Fruit fly (Drosophila melanogaster) whole organism, adult: ENCODE results near the gene CG45486.
"Not testable (repeated sequence)": the region's sequence is repeated elsewhere in the genome, so short reads cannot be mapped to it uniquely, and the experiment has no call there.

Experiments used
- Clk ChIP-seq: fragments of 200-800 bp; sonication (Bioruptor generic); optimal IDR thresholded peaks from 2 replicates; lab custom pipeline; 2017; ENCODE audit warnings: missing biosample characterization, missing genetic modification characterization
- pad ChIP-seq: fragments of 200-800 bp; sonication (Bioruptor generic); optimal IDR thresholded peaks from 3 replicates; lab custom pipeline; 2017; ENCODE audit warnings: missing biosample characterization, missing genetic modification characterization, mild to moderate bottlenecking, moderate library complexity, missing genetic modification reagents
- tj ChIP-seq: fragments of 200-800 bp; sonication (Bioruptor generic); optimal IDR thresholded peaks from 3 replicates; lab custom pipeline; 2017; ENCODE audit warnings: missing biosample characterization, mild to moderate bottlenecking, missing genetic modification characterization, moderate library complexity

dm6 chrX:19910017-19910416 is at the start of gene CG45486:
- not testable (repeated sequence) for TF ChIP-seq tj, Clk, pad (GFP tag; lab: Kevin White, UChicago)
